Worm (Caenorhabditis elegans): ENCODE results near the gene F09C12.8.

ce11 chrII:5066967-5067366 is 45.2 kb upstream of the F09C12.8 start:
- TF ChIP-seq skn-1 (tag; optimal IDR thresholded peaks at IDR 0.05) (no peak), hmg-11 (tag; optimal IDR thresholded peaks at IDR 0.05) (no peak), ceh-82 (tag; optimal IDR thresholded peaks at IDR 0.05) (no peak), snpc-4 (tag; optimal IDR thresholded peaks at IDR 0.05) (no peak), mdl-1 (tag; optimal IDR thresholded peaks at IDR 0.05) (no peak)

Data from whole organism, L3 larva.